Fruit fly (Drosophila melanogaster): ENCODE measurements around the gene GluRIIA.

Gene GluRIIA

dm6 chr2L:5569503-5569902, 14.6 kb downstream of the GluRIIA start (continued):
- TF ChIP-seq CG13296 (GFP tag; optimal IDR thresholded peaks at IDR 0.05), result peak; percentile 22
- TF ChIP-seq CG31224 (GFP tag; IDR thresholded peaks at IDR 0.05), result no peak
- no peak for TF ChIP-seq C15 (GFP tag; IDR thresholded peaks at IDR 0.05)
- no peak for TF ChIP-seq Awh (GFP tag; IDR thresholded peaks at IDR 0.05)
- peak; percentile 7 for TF ChIP-seq cg (GFP tag; optimal IDR thresholded peaks at IDR 0.05)
- TF ChIP-seq sd (tag; optimal IDR thresholded peaks at IDR 0.05), result no peak
- TF ChIP-seq seq (GFP tag; IDR thresholded peaks at IDR 0.05), result no peak
- no peak for TF ChIP-seq sna (GFP tag; IDR thresholded peaks at IDR 0.05; ENCODE audit: partially characterized antibody)
- no peak for TF ChIP-seq Vsx1 (GFP tag; optimal IDR thresholded peaks at IDR 0.05)
- 0 out of 2 replicates have a peak, but pooled peaks have one; percentile 12 for TF ChIP-seq Taf1 (GFP tag; IDR thresholded peaks at IDR 0.05)
- TF ChIP-seq ssp (GFP tag; IDR thresholded peaks at IDR 0.05), result no peak
- TF ChIP-seq lov (optimal IDR thresholded peaks at IDR 0.05), result no peak
- TF ChIP-seq lov (GFP tag; IDR thresholded peaks at IDR 0.05), result no peak
- no peak for TF ChIP-seq Side (GFP tag; optimal IDR thresholded peaks at IDR 0.05)
- peak; percentile 38 for TF ChIP-seq Hmr (GFP tag; optimal IDR thresholded peaks at IDR 0.05)
- TF ChIP-seq CoRest (tag; optimal IDR thresholded peaks at IDR 0.05), result peak; percentile 27
- TF ChIP-seq otp (GFP tag; IDR thresholded peaks at IDR 0.05), result no peak
- TF ChIP-seq CG7839 (tag; optimal IDR thresholded peaks at IDR 0.05), result peak; percentile 58
- TF ChIP-seq jigr1 (GFP tag; IDR thresholded peaks at IDR 0.05), result no peak
- no peak for TF ChIP-seq CG4424 (GFP tag; optimal IDR thresholded peaks at IDR 0.05)
- no peak for TF ChIP-seq CG13894 (tag; optimal IDR thresholded peaks at IDR 0.05)
- no peak for TF ChIP-seq CG1603 (tag; optimal IDR thresholded peaks at IDR 0.05)
- TF ChIP-seq CG43689 (GFP tag; IDR thresholded peaks at IDR 0.05), result no peak
- no peak for TF ChIP-seq wdn (GFP tag; IDR thresholded peaks at IDR 0.05)
- TF ChIP-seq aop (GFP tag; IDR thresholded peaks at IDR 0.05), result no peak
- TF ChIP-seq Elba2 (GFP tag; optimal IDR thresholded peaks at IDR 0.05), result no peak
- no peak for TF ChIP-seq gcm2 (GFP tag; optimal IDR thresholded peaks at IDR 0.05)
- TF ChIP-seq Hmx (GFP tag; optimal IDR thresholded peaks at IDR 0.05), result no peak
- 0 out of 2 replicates have a peak, but pooled peaks have one; percentile 13 for TF ChIP-seq Doc2 (GFP tag; IDR thresholded peaks at IDR 0.05)
- TF ChIP-seq CG1792 (GFP tag; optimal IDR thresholded peaks at IDR 0.05), result no peak
- TF ChIP-seq pfk (GFP tag; optimal IDR thresholded peaks at IDR 0.05), result no peak
- TF ChIP-seq CG12744 (GFP tag; optimal IDR thresholded peaks at IDR 0.05), result no peak
- peak; percentile 26 for TF ChIP-seq CG9817 (tag; optimal IDR thresholded peaks at IDR 0.05)
- TF ChIP-seq tio (GFP tag; optimal IDR thresholded peaks at IDR 0.05), result no peak
- TF ChIP-seq CG3995 (GFP tag; optimal IDR thresholded peaks at IDR 0.05), result no peak
- 0 out of 3 replicates have a peak, but pooled peaks have one; percentile 45 for TF ChIP-seq CG11695 (GFP tag; IDR thresholded peaks at IDR 0.05)
- no peak for TF ChIP-seq CG4707 (GFP tag; optimal IDR thresholded peaks at IDR 0.05)
- TF ChIP-seq CG9932 (GFP tag; IDR thresholded peaks at IDR 0.05), result peak; percentile 58
- TF ChIP-seq sqz (GFP tag; optimal IDR thresholded peaks at IDR 0.05), result no peak
- no peak for TF ChIP-seq pita (GFP tag; optimal IDR thresholded peaks at IDR 0.05)
- TF ChIP-seq D19B (GFP tag; optimal IDR thresholded peaks at IDR 0.05), result no peak
- TF ChIP-seq HmgD (GFP tag; optimal IDR thresholded peaks at IDR 0.05), result no peak
- TF ChIP-seq Meics (GFP tag; optimal IDR thresholded peaks at IDR 0.05), result peak; percentile 58
- TF ChIP-seq eve (GFP tag; optimal IDR thresholded peaks at IDR 0.05), result no peak
- no peak for TF ChIP-seq CG9215 (GFP tag; IDR thresholded peaks at IDR 0.05)
- no peak for TF ChIP-seq CG31441 (GFP tag; IDR thresholded peaks at IDR 0.05)
- TF ChIP-seq CG6254 (GFP tag; optimal IDR thresholded peaks at IDR 0.05), result no peak
- no peak for TF ChIP-seq YL-1 (GFP tag; optimal IDR thresholded peaks at IDR 0.05)
- no peak for TF ChIP-seq ERR (GFP tag; optimal IDR thresholded peaks at IDR 0.05)
- TF ChIP-seq Nf-YB (GFP tag; optimal IDR thresholded peaks at IDR 0.05), result no peak
- TF ChIP-seq ham (GFP tag; IDR thresholded peaks at IDR 0.05), result no peak
- TF ChIP-seq CG4282 (GFP tag; optimal IDR thresholded peaks at IDR 0.05), result no peak
- no peak for TF ChIP-seq CG7745 (tag; optimal IDR thresholded peaks at IDR 0.05)
